Fruit fly (Drosophila melanogaster) whole organism, embryonic: Measurements from ENCODE around the gene Bug22.

ENCODE experiments used
- B-H2 ChIP-seq: fragments of 200-800 bp; sonication (Bioruptor generic); optimal IDR thresholded peaks from 2 replicates; lab custom pipeline; 2018; ENCODE audit warnings: missing biosample characterization, mild to moderate bottlenecking, missing genetic modification characterization
- Bgb ChIP-seq: fragments of 200-800 bp; sonication (Bioruptor generic); IDR thresholded peaks from 2 replicates; pipeline ENCODE4 v1.3.6; 2022; ENCODE audit warnings: missing biosample characterization, missing genetic modification characterization; ENCODE audit not compliant: partially characterized antibody
- CG1024 ChIP-seq: fragments of 200-800 bp; sonication (Bioruptor generic); IDR thresholded peaks from 2 replicates; pipeline ENCODE4 v1.3.6; 2022; ENCODE audit warnings: missing biosample characterization, missing genetic modification characterization
- CG10565 ChIP-seq: fragments of 200-800 bp; sonication (Bioruptor generic); optimal IDR thresholded peaks from 3 replicates; lab custom pipeline; 2016; ENCODE audit warnings: missing biosample characterization, mild to moderate bottlenecking, missing genetic modification characterization
- CG11560 ChIP-seq: fragments of 200-800 bp; sonication (Bioruptor generic); IDR thresholded peaks from 3 replicates; pipeline ENCODE4 v1.3.6; 2022; ENCODE audit warnings: missing biosample characterization, missing genetic modification characterization
- CG12769 ChIP-seq: fragments of 200-800 bp; sonication (Bioruptor generic); optimal IDR thresholded peaks from 2 replicates; lab custom pipeline; 2019; ENCODE audit warnings: missing biosample characterization, mild to moderate bottlenecking, missing genetic modification characterization, moderate library complexity
- CG14965 ChIP-seq: fragments of 200-800 bp; sonication (Bioruptor generic); optimal IDR thresholded peaks from 2 replicates; lab custom pipeline; 2016; ENCODE audit warnings: missing biosample characterization, missing genetic modification characterization, borderline replicate concordance
- CG15514 ChIP-seq: fragments of 200-800 bp; sonication (Bioruptor generic); optimal IDR thresholded peaks from 3 replicates; lab custom pipeline; 2017; ENCODE audit warnings: missing biosample characterization, missing genetic modification characterization, mild to moderate bottlenecking, moderate library complexity, missing genetic modification reagents
- CG17361 ChIP-seq: fragments of 200-800 bp; sonication (Bioruptor generic); IDR thresholded peaks from 3 replicates; pipeline ENCODE4 v1.3.6; 2022; ENCODE audit warnings: missing biosample characterization, missing genetic modification characterization
- CG1832 ChIP-seq: fragments of 200-800 bp; sonication (Bioruptor generic); optimal IDR thresholded peaks from 2 replicates; lab custom pipeline; 2017; ENCODE audit warnings: missing biosample characterization, mild to moderate bottlenecking, missing genetic modification characterization, inconsistent platforms
- CG2116 ChIP-seq: fragments of 200-800 bp; sonication (Bioruptor generic); optimal IDR thresholded peaks from 3 replicates; lab custom pipeline; 2018; ENCODE audit warnings: missing biosample characterization, mild to moderate bottlenecking, missing genetic modification characterization
- CG2712 ChIP-seq: fragments of 200-800 bp; optimal IDR thresholded peaks from 3 replicates; lab custom pipeline; 2019; ENCODE audit warnings: missing biosample characterization, mild to moderate bottlenecking, missing genetic modification characterization, moderate library complexity
- CG30020 ChIP-seq: fragments of 200-800 bp; optimal IDR thresholded peaks from 2 replicates; lab custom pipeline; 2019; ENCODE audit warnings: missing biosample characterization, mild to moderate bottlenecking, missing genetic modification characterization, moderate library complexity
- CG3281 ChIP-seq: fragments of 200-800 bp; sonication (Bioruptor generic); optimal IDR thresholded peaks from 3 replicates; lab custom pipeline; 2017; ENCODE audit warnings: missing biosample characterization, mild to moderate bottlenecking, missing genetic modification characterization
- CG3726 ChIP-seq: fragments of 200-800 bp; sonication (Bioruptor generic); IDR thresholded peaks from 3 replicates; pipeline ENCODE4, ENCODE4 v1.3.6; 2022; ENCODE audit warnings: missing biosample characterization, missing genetic modification characterization
- CG3995 ChIP-seq: fragments of 200-800 bp; sonication (Bioruptor generic); optimal IDR thresholded peaks from 3 replicates; lab custom pipeline; 2016; ENCODE audit warnings: missing biosample characterization, missing genetic modification characterization
- CG4404 ChIP-seq: fragments of 200-800 bp; sonication (Bioruptor generic); IDR thresholded peaks from 2 replicates; pipeline ENCODE4 v1.3.6; 2022; ENCODE audit warnings: missing biosample characterization, missing genetic modification characterization
- CG4617 ChIP-seq: fragments of 200-800 bp; sonication (Bioruptor generic); optimal IDR thresholded peaks from 3 replicates; lab custom pipeline; 2016; ENCODE audit warnings: missing biosample characterization, missing genetic modification characterization, borderline replicate concordance
- CG5953 ChIP-seq: fragments of 200-800 bp; sonication (Bioruptor generic); IDR thresholded peaks from 2 replicates; pipeline ENCODE4 v1.3.6; 2022; ENCODE audit warnings: missing biosample characterization, missing genetic modification characterization
- CG9797 ChIP-seq: fragments of 200-800 bp; sonication (Bioruptor generic); optimal IDR thresholded peaks from 3 replicates; lab custom pipeline; 2018; ENCODE audit warnings: missing biosample characterization, mild to moderate bottlenecking, missing genetic modification characterization
- Dref ChIP-seq: fragments of 200-800 bp; sonication (Bioruptor generic); IDR thresholded peaks from 2 replicates; pipeline ENCODE4 v1.3.6; 2022; ENCODE audit warnings: missing biosample characterization, missing genetic modification characterization
- GATAe ChIP-seq: fragments of 200-800 bp; sonication (Bioruptor generic); conservative IDR thresholded peaks from 2 replicates; pipeline ENCODE4 v1.3.6; 2022; ENCODE audit warnings: missing biosample characterization, missing genetic modification characterization
- Hr39 ChIP-seq: fragments of >200 bp; optimal IDR thresholded peaks from 2 replicates; lab custom pipeline; 2017
- Lpt ChIP-seq: fragments of >200 bp; optimal IDR thresholded peaks from 2 replicates; lab custom pipeline; 2018; ENCODE audit warnings: missing biosample characterization, missing genetic modification characterization
- Med ChIP-seq: fragments of 200-800 bp; sonication (Bioruptor generic); peaks from one replicate; lab custom pipeline; 2016; ENCODE audit warnings: missing biosample characterization, missing genetic modification characterization, mild to moderate bottlenecking, inconsistent platforms, moderate library complexity
- Mrtf ChIP-seq: fragments of 200-800 bp; sonication (Bioruptor generic); IDR thresholded peaks from 3 replicates; pipeline ENCODE4 v1.3.6; 2022; ENCODE audit warnings: missing biosample characterization, missing genetic modification characterization
- Nf-YC ChIP-seq: fragments of 200-800 bp; optimal IDR thresholded peaks from 3 replicates; lab custom pipeline; 2019; ENCODE audit warnings: missing biosample characterization, mild to moderate bottlenecking, missing genetic modification characterization, moderate library complexity
- Opbp ChIP-seq: fragments of 200-800 bp; sonication (Bioruptor generic); IDR thresholded peaks from 3 replicates; pipeline ENCODE4 v1.3.6; 2022; ENCODE audit warnings: missing biosample characterization, missing genetic modification characterization; ENCODE audit not compliant: partially characterized antibody
- Poxn ChIP-seq: fragments of 200-800 bp; sonication (Bioruptor generic); IDR thresholded peaks from 2 replicates; pipeline ENCODE4 v1.3.6; 2022; ENCODE audit warnings: missing biosample characterization, missing genetic modification characterization
- Ptx1 ChIP-seq: fragments of 200-800 bp; sonication (Bioruptor generic); IDR thresholded peaks from 2 replicates; pipeline ENCODE4 v1.3.6; 2022; ENCODE audit warnings: missing biosample characterization, missing genetic modification characterization
- Sry-β ChIP-seq: fragments of 200-800 bp; sonication (Bioruptor generic); optimal IDR thresholded peaks from 2 replicates; lab custom pipeline; 2018; ENCODE audit warnings: missing biosample characterization, mild to moderate bottlenecking, missing genetic modification characterization, moderate library complexity
- amos ChIP-seq: fragments of 200-800 bp; sonication (Bioruptor generic); IDR thresholded peaks from 2 replicates; pipeline ENCODE4 v1.3.6; 2022; ENCODE audit warnings: missing biosample characterization, missing genetic modification characterization; ENCODE audit not compliant: partially characterized antibody
- ato ChIP-seq: fragments of 200-800 bp; sonication (Bioruptor generic); IDR thresholded peaks from 2 replicates; pipeline ENCODE4 v1.3.6; 2022; ENCODE audit warnings: missing biosample characterization, missing genetic modification characterization; ENCODE audit not compliant: partially characterized antibody
- dan ChIP-seq: fragments of 200-800 bp; sonication (Bioruptor generic); IDR thresholded peaks from 2 replicates; pipeline ENCODE4 v1.3.6; 2022; ENCODE audit warnings: missing biosample characterization, missing genetic modification characterization
- eve ChIP-seq, 2 experiments: fragments of >200 bp; optimal IDR thresholded peaks; 2 replicates each; lab custom pipeline; 2017; ENCODE audit warnings: missing biosample characterization in 2 of 2, missing genetic modification characterization in 2 of 2
- hb ChIP-seq: fragments of 200-800 bp; sonication (Bioruptor generic); IDR thresholded peaks from 3 replicates; pipeline ENCODE4 v1.3.6; 2022; ENCODE audit warnings: missing biosample characterization, missing genetic modification characterization; ENCODE audit not compliant: partially characterized antibody
- hbn ChIP-seq: fragments of 200-800 bp; sonication (Bioruptor generic); IDR thresholded peaks from 2 replicates; pipeline ENCODE4 v1.3.6; 2022; ENCODE audit warnings: missing biosample characterization, missing genetic modification characterization; ENCODE audit not compliant: partially characterized antibody
- lola ChIP-seq, 3 experiments: fragments of >200 bp in 2 of 3; fragments of 200-800 bp in 1 of 3; sonication (Bioruptor generic) in 1 of 3; optimal IDR thresholded peaks; 2 replicates each; lab custom pipeline; 2017 to 2019; ENCODE audit warnings: missing biosample characterization in 3 of 3, missing genetic modification characterization in 3 of 3, mild to moderate bottlenecking in 1 of 3, moderate library complexity in 1 of 3
- lov ChIP-seq, 2 experiments: fragments of 200-800 bp in 1 of 2; fragments of >200 bp in 1 of 2; sonication (Bioruptor generic) in 1 of 2; IDR thresholded peaks in 1 of 2; optimal IDR thresholded peaks in 1 of 2; 2 replicates in 1 of 2; 3 replicates in 1 of 2; pipeline versions ENCODE4 v1.3.6 to Lab custom; 2017 to 2022; ENCODE audit warnings: missing biosample characterization in 1 of 2, missing genetic modification characterization in 1 of 2
- nerfin-1 ChIP-seq: fragments of 200-800 bp; sonication (Bioruptor generic); optimal IDR thresholded peaks from 3 replicates; lab custom pipeline; 2019; ENCODE audit warnings: missing biosample characterization, mild to moderate bottlenecking, missing genetic modification characterization, moderate library complexity
- nom ChIP-seq: fragments of 200-800 bp; sonication (Bioruptor generic); optimal IDR thresholded peaks from 2 replicates; lab custom pipeline; 2017; ENCODE audit warnings: missing biosample characterization, missing genetic modification characterization, mild to moderate bottlenecking, moderate library complexity, missing genetic modification reagents
- pfk ChIP-seq: fragments of 200-800 bp; sonication (Bioruptor generic); optimal IDR thresholded peaks from 2 replicates; lab custom pipeline; 2018; ENCODE audit warnings: missing biosample characterization, mild to moderate bottlenecking, missing genetic modification characterization, moderate library complexity
- phol ChIP-seq: fragments of 200-800 bp; sonication (Bioruptor generic); optimal IDR thresholded peaks from 3 replicates; lab custom pipeline; 2018; ENCODE audit warnings: missing biosample characterization, mild to moderate bottlenecking, missing genetic modification characterization, moderate library complexity
- seq ChIP-seq: fragments of 200-800 bp; sonication (Bioruptor generic); IDR thresholded peaks from 2 replicates; pipeline ENCODE4 v1.3.6; 2022; ENCODE audit warnings: missing biosample characterization, missing genetic modification characterization
- zen ChIP-seq: fragments of 200-800 bp; sonication (Bioruptor generic); optimal IDR thresholded peaks from 3 replicates; lab custom pipeline; 2018; ENCODE audit warnings: missing biosample characterization, mild to moderate bottlenecking, missing genetic modification characterization, moderate library complexity

The Bug22 gene

dm6 chr2L:10425599-10425998 lies 5.1 kb downstream of the Bug22 start:
- 0 out of 2 replicates have a peak, but pooled peaks have one; percentile 13 for TF ChIP-seq CG4404 (GFP tag; lab: Robert Waterston, UW)
- TF ChIP-seq CG3281 (GFP tag; lab: Kevin White, UChicago), result no peak
- peak; percentile 6 for TF ChIP-seq CG14965 (GFP tag; lab: Kevin White, UChicago)
- 0 out of 3 replicates have a peak, but pooled peaks have one; percentile 16 for TF ChIP-seq CG3726
- TF ChIP-seq Lpt, result no peak
- no peak for TF ChIP-seq eve (GFP tag; optimal IDR thresholded peaks at IDR 0.05; lab: Kevin White, UChicago)
- 0 out of 2 replicates have a peak, but pooled peaks have one; percentile 6 for TF ChIP-seq Dref (GFP tag; lab: Robert Waterston, UW)
- TF ChIP-seq B-H2, result no peak
- 0 out of 2 replicates have a peak, but pooled peaks have one; percentile 12 for TF ChIP-seq CG5953 (GFP tag; lab: Robert Waterston, UW)
- TF ChIP-seq dan (GFP tag; lab: Robert Waterston, UW), result no peak
- TF ChIP-seq Med (GFP tag; lab: Kevin White, UChicago), result peak; percentile 62
- no peak for TF ChIP-seq GATAe (GFP tag; lab: Robert Waterston, UW)
- 0 out of 2 replicates have a peak, but pooled peaks have one; percentile 16 for TF ChIP-seq amos (GFP tag; lab: Robert Waterston, UW)
- TF ChIP-seq CG11560 (tag; lab: Robert Waterston, UW), result peak; percentile 43; the same call in 1 of the 3 replicates
- TF ChIP-seq ato (GFP tag; lab: Robert Waterston, UW), result 0 out of 2 replicates have a peak, but pooled peaks have one; percentile 13
- peak; percentile 55; the same call in 1 of the 3 replicates for TF ChIP-seq hb (GFP tag; lab: Robert Waterston, UW)
- TF ChIP-seq Opbp (GFP tag; lab: Robert Waterston, UW), result 0 out of 3 replicates have a peak, but pooled peaks have one; percentile 4
- TF ChIP-seq CG1832 (GFP tag; lab: Kevin White, UChicago), result peak; percentile 9

dm6 chr2L:10422643-10423606 lies 7.8 kb downstream of the Bug22 start, which contains the start of the genes pie and Wdfy2:
TSS of gene pie (minus strand) at chr2L:10422780.
TSS of gene Wdfy2 (plus strand) at chr2L:10423291.
- TF ChIP-seq hbn (GFP tag; lab: Robert Waterston, UW) (no peak), seq (GFP tag; lab: Robert Waterston, UW) (no peak), lola (GFP tag; optimal IDR thresholded peaks at IDR 0.05; lab: Kevin White, UChicago) (peak in 2 of 3 experiments; percentile 14 to 94), CG4617 (GFP tag; lab: Kevin White, UChicago) (peak; percentile 29), CG15514 (peak; percentile 22), Mrtf (GFP tag; lab: Robert Waterston, UW) (no peak), CG3995 (GFP tag; lab: Kevin White, UChicago) (no peak), Hr39 (lab: Kevin White, UChicago) (no peak), CG17361 (GFP tag; lab: Robert Waterston, UW) (peak; percentile 56; the same call in 1 of the 3 replicates), CG10565 (no peak), phol (peak; percentile 39), CG9797 (GFP tag; lab: Kevin White, UChicago) (no peak), CG2116 (GFP tag; lab: Kevin White, UChicago) (peak; percentile 77), Bgb (GFP tag; lab: Robert Waterston, UW) (no peak), lov (optimal IDR thresholded peaks at IDR 0.05; lab: Kevin White, UChicago) (no peak), lov (GFP tag; IDR thresholded peaks at IDR 0.05; lab: Robert Waterston, UW) (no peak), nerfin-1 (tag; lab: Kevin White, UChicago) (peak; percentile 2), Ptx1 (GFP tag; lab: Robert Waterston, UW) (0 out of 2 replicates have a peak, but pooled peaks have one; percentile 28), CG30020 (tag; lab: Kevin White, UChicago) (peak; percentile 97), Poxn (no peak), Nf-YC (tag; lab: Kevin White, UChicago) (peak; percentile 1), CG12769 (tag; lab: Kevin White, UChicago) (no peak), Med (GFP tag; lab: Kevin White, UChicago) (peak; percentile 65), CG1024 (GFP tag; lab: Robert Waterston, UW) (peak; percentile 89), zen (peak; percentile 15), Sry-β (peak; percentile 36), CG2712 (peak; percentile 21), pfk (GFP tag; lab: Kevin White, UChicago) (peak; percentile 80), nom (GFP tag; lab: Kevin White, UChicago) (no peak), Dref (GFP tag; lab: Robert Waterston, UW) (peak; percentile 47)
